Fruit fly (Drosophila melanogaster) whole organism, pupa: ENCODE data around the gene Osi24.

Source experiments
- CG10348 ChIP-seq: fragments of 200-800 bp; sonication (Bioruptor generic); IDR thresholded peaks from 2 replicates; pipeline ENCODE4 v1.3.6; 2022; ENCODE audit warnings: missing biosample characterization, missing genetic modification characterization
- CG12605 ChIP-seq: fragments of 200-800 bp; sonication (Bioruptor generic); IDR thresholded peaks from 2 replicates; pipeline ENCODE4 v1.3.6; 2022; ENCODE audit warnings: missing biosample characterization, missing genetic modification characterization
- CG15710 ChIP-seq: fragments of 200-800 bp; sonication (Bioruptor generic); optimal IDR thresholded peaks from 2 replicates; lab custom pipeline; 2018; ENCODE audit warnings: missing biosample characterization, mild to moderate bottlenecking, missing genetic modification characterization, moderate library complexity
- CG4496 ChIP-seq: fragments of 200-800 bp; sonication (Bioruptor generic); IDR thresholded peaks from 3 replicates; pipeline ENCODE4 v1.3.6; 2022; ENCODE audit warnings: missing biosample characterization, missing genetic modification characterization
- CG8159 ChIP-seq: fragments of 200-800 bp; sonication (Bioruptor generic); optimal IDR thresholded peaks from 3 replicates; lab custom pipeline; 2018; ENCODE audit warnings: missing biosample characterization, mild to moderate bottlenecking, missing genetic modification characterization, moderate library complexity
- D1 ChIP-seq: fragments of 200-800 bp; sonication (Bioruptor generic); optimal IDR thresholded peaks from 2 replicates; lab custom pipeline; 2018; ENCODE audit warnings: missing biosample characterization, mild to moderate bottlenecking, missing genetic modification characterization, moderate library complexity
- Ets98B ChIP-seq: fragments of 200-800 bp; sonication (Bioruptor generic); IDR thresholded peaks from 2 replicates; pipeline ENCODE4 v1.3.6; 2022; ENCODE audit warnings: missing biosample characterization, missing genetic modification characterization
- Pif1B ChIP-seq: fragments of 200-800 bp; sonication (Bioruptor generic); optimal IDR thresholded peaks from 3 replicates; lab custom pipeline; 2016; ENCODE audit warnings: missing biosample characterization, missing genetic modification characterization
- fd96Ca ChIP-seq: fragments of 200-800 bp; sonication (Bioruptor generic); IDR thresholded peaks from 3 replicates; pipeline ENCODE4 v1.3.6; 2022; ENCODE audit warnings: missing biosample characterization, missing genetic modification characterization
- gl ChIP-seq: fragments of 200-800 bp; sonication (Bioruptor generic); optimal IDR thresholded peaks from 2 replicates; lab custom pipeline; 2018; ENCODE audit warnings: missing biosample characterization, mild to moderate bottlenecking, missing genetic modification characterization
- rn ChIP-seq: fragments of 200-800 bp; sonication (Bioruptor generic); IDR thresholded peaks from 2 replicates; pipeline ENCODE4 v1.3.6; 2022; ENCODE audit warnings: missing biosample characterization, missing genetic modification characterization

DNA sequence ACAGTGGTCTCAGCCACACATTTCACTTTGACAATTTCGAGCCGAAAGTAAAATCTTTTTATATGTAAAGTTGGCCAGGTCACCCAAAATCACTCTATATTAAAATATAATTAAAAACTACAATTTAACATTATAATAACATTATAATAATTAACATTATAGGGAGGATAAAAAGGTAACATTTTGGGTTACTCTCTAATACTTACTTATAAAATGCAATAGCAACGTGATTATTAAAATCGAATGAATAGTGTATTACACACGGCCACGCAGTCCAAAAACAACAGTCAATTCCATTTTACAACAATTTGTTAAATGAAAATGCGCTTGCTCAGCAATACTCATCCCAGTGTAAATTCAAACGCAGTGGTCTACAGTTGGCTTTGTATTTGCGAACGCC lies 23.5 kb downstream of the Osi24 start:
- no peak for TF ChIP-seq Ets98B
- TF ChIP-seq CG10348 (GFP tag; lab: Robert Waterston, UW): no peak
- TF ChIP-seq CG12605 (GFP tag; lab: Robert Waterston, UW): no peak
- TF ChIP-seq D1 (tag; lab: Kevin White, UChicago): no peak
- TF ChIP-seq CG8159 (tag; lab: Kevin White, UChicago): no peak
- TF ChIP-seq CG4496: no peak
- TF ChIP-seq Pif1B (GFP tag; lab: Kevin White, UChicago): no peak
- TF ChIP-seq fd96Ca (GFP tag; lab: Robert Waterston, UW): no peak
- no peak for TF ChIP-seq gl
- no peak for TF ChIP-seq CG15710 (tag; lab: Kevin White, UChicago)
- no peak for TF ChIP-seq rn (GFP tag; lab: Robert Waterston, UW)
